Worm (Caenorhabditis elegans) whole organism, L2 larva: Measurements from ENCODE around the gene srh-18.

Source experiments
- F13H6.1 ChIP-seq: sonication (generic microtip); optimal IDR thresholded peaks from 2 replicates; lab custom pipeline; 2016; ENCODE audit warnings: missing genetic modification characterization, missing compliant biosample characterization
- aly-2 ChIP-seq: fragments of 150-350 bp; optimal IDR thresholded peaks from 2 replicates; lab custom pipeline; 2014; ENCODE audit warnings: missing biosample characterization, missing genetic modification characterization
- ceh-82 ChIP-seq: fragments of 150-350 bp; optimal IDR thresholded peaks from 2 replicates; lab custom pipeline; 2014; ENCODE audit warnings: missing biosample characterization, missing genetic modification characterization
- crh-2 ChIP-seq: sonication (generic microtip); optimal IDR thresholded peaks from 2 replicates; lab custom pipeline; 2017; ENCODE audit warnings: missing biosample characterization, missing genetic modification characterization
- egl-27 ChIP-seq: sonication (generic microtip); optimal IDR thresholded peaks from 3 replicates; lab custom pipeline; 2017; ENCODE audit warnings: missing biosample characterization, missing genetic modification reagents, missing genetic modification characterization
- fos-1 ChIP-seq: fragments of 150-350 bp; optimal IDR thresholded peaks from 2 replicates; lab custom pipeline; 2014; ENCODE audit warnings: missing biosample characterization, missing genetic modification characterization
- gmeb-1 ChIP-seq: fragments of 150-350 bp; optimal IDR thresholded peaks from 2 replicates; lab custom pipeline; 2014; ENCODE audit warnings: missing biosample characterization, missing genetic modification characterization
- lin-11 ChIP-seq: fragments of 150-350 bp; sonication (generic microtip); optimal IDR thresholded peaks from 2 replicates; lab custom pipeline; 2014; ENCODE audit warnings: missing biosample characterization, missing genetic modification characterization, inconsistent platforms, mixed read lengths
- lin-13 ChIP-seq: fragments of 150-350 bp; optimal IDR thresholded peaks from 2 replicates; lab custom pipeline; 2014; ENCODE audit warnings: missing biosample characterization, missing genetic modification reagents, missing genetic modification characterization
- mab-5 ChIP-seq: fragments of 150-350 bp; optimal IDR thresholded peaks from 2 replicates; lab custom pipeline; 2014; ENCODE audit warnings: missing biosample characterization, missing genetic modification characterization
- mbf-1 ChIP-seq: sonication (generic microtip); optimal IDR thresholded peaks from 2 replicates; lab custom pipeline; 2017; ENCODE audit warnings: missing biosample characterization, missing genetic modification characterization
- mdl-1 ChIP-seq, 2 experiments: fragments of 150-350 bp in 1 of 2; sonication (generic microtip) in 1 of 2; optimal IDR thresholded peaks; 2 replicates each; lab custom pipeline; 2017; ENCODE audit warnings: missing biosample characterization in 2 of 2, missing genetic modification characterization in 2 of 2
- nhr-10 ChIP-seq: sonication (generic microtip); optimal IDR thresholded peaks from 2 replicates; lab custom pipeline; 2017; ENCODE audit warnings: missing biosample characterization, missing genetic modification characterization
- nhr-11 ChIP-seq: fragments of 150-350 bp; optimal IDR thresholded peaks from 2 replicates; lab custom pipeline; 2014; ENCODE audit warnings: missing biosample characterization, missing genetic modification characterization
- nhr-21 ChIP-seq: fragments of 150-350 bp; optimal IDR thresholded peaks from 2 replicates; lab custom pipeline; 2014; ENCODE audit warnings: missing biosample characterization, missing genetic modification characterization
- nhr-6 ChIP-seq: fragments of 150-350 bp; optimal IDR thresholded peaks from 2 replicates; lab custom pipeline; 2014; ENCODE audit warnings: missing biosample characterization, missing genetic modification characterization
- sma-3 ChIP-seq: sonication (generic microtip); optimal IDR thresholded peaks from 2 replicates; lab custom pipeline; 2016; ENCODE audit warnings: missing genetic modification reagents, missing genetic modification characterization, missing compliant biosample characterization
- sma-9 ChIP-seq, 2 experiments: fragments of 150-350 bp in 1 of 2; sonication (generic microtip) in 1 of 2; optimal IDR thresholded peaks; 2 replicates each; lab custom pipeline; 2014 to 2016; ENCODE audit warnings: missing genetic modification characterization in 2 of 2, mild to moderate bottlenecking in 1 of 2, missing biosample characterization in 1 of 2, missing compliant biosample characterization in 1 of 2, missing genetic modification reagents in 1 of 2, moderate library complexity in 1 of 2
- unc-39 ChIP-seq: fragments of 150-350 bp; optimal IDR thresholded peaks from 2 replicates; lab custom pipeline; 2014; ENCODE audit warnings: missing biosample characterization, missing genetic modification characterization
- unc-55 ChIP-seq: fragments of 150-350 bp; sonication (generic microtip); optimal IDR thresholded peaks from 3 replicates; lab custom pipeline; 2014; ENCODE audit warnings: missing biosample characterization, missing genetic modification reagents, missing genetic modification characterization
- unc-62 ChIP-seq: fragments of 150-350 bp; optimal IDR thresholded peaks from 2 replicates; lab custom pipeline; 2014; ENCODE audit warnings: missing biosample characterization, missing genetic modification reagents, missing genetic modification characterization

The srh-18 gene

DNA sequence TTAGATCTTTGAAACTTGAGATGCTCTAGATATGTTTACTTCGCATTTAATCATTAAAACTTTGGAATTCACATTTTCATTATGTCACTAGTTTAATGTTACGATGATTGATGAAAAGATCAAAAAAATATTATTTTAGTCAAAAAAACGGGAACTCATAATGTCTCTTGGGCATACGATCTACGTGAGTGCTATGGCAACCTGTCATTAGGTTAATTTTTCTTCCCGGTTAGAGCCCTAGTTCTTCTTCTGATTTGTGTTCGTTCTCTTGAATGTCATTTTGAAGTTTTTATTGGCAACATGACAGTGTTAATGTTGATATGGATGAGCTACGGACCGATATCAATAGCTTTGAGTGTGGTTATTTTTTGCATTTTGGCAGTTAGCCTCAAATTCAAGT, 45.2 kb downstream of the srh-18 start, which contains the start of gene srg-46:
srg-46 (plus strand) TSS at position 301 of the 400 bp plus-strand sequence.
- no peak for TF ChIP-seq F13H6.1
- no peak for TF ChIP-seq nhr-21 (tag; lab: Kevin White, UChicago)

ce11 chrV:13364227-13364626, 46.0 kb downstream of the srh-18 start:
- no peak for TF ChIP-seq unc-55 (GFP tag; lab: Kevin White, UChicago)

ce11 chrV:13366488-13366887, 48.2 kb downstream of the srh-18 start:
- TF ChIP-seq nhr-10 (no peak), unc-39 (tag; lab: Kevin White, UChicago) (no peak)

ce11 chrV:13367024-13367423, 48.8 kb downstream of the srh-18 start, which contains the start of gene srx-125:
Gene srx-125, plus strand, starts transcription at chrV:13367324.
- TF ChIP-seq lin-11 (tag; lab: Kevin White, UChicago): no peak
- no peak for TF ChIP-seq unc-62
- no peak for TF ChIP-seq sma-3

- TF ChIP-seq ceh-82 (no peak), mdl-1 (tag; optimal IDR thresholded peaks at IDR 0.05; lab: Kevin White, UChicago) (no peak), crh-2 (tag; lab: Kevin White, UChicago) (peak; percentile 39), F13H6.1 (peak; percentile 1), nhr-6 (tag; lab: Kevin White, UChicago) (no peak), lin-13 (GFP tag; lab: Kevin White, UChicago) (no peak), unc-55 (GFP tag; lab: Kevin White, UChicago) (no peak), fos-1 (tag; lab: Kevin White, UChicago) (peak; percentile 63), gmeb-1 (tag; lab: Kevin White, UChicago) (peak; percentile 32), mbf-1 (tag; lab: Kevin White, UChicago) (no peak), aly-2 (tag; lab: Kevin White, UChicago) (no peak), nhr-11 (no peak), egl-27 (tag; lab: Kevin White, UChicago) (no peak), unc-62 (no peak), nhr-21 (tag; lab: Kevin White, UChicago) (peak; percentile 31), sma-3 (peak; percentile 45), sma-9 (GFP tag; optimal IDR thresholded peaks at IDR 0.05; lab: Kevin White, UChicago) (peak; percentile 15), sma-9 (tag; optimal IDR thresholded peaks at IDR 0.05; lab: Kevin White, UChicago) (no peak), mab-5 (no peak)
These were observed 51.4 kb downstream of the srh-18 start for ce11 chrV:13369663-13370062.
